Fruit fly (Drosophila melanogaster) whole organism, embryonic: ENCODE measurements around the gene CG1965.

Source experiments
- Abd-B ChIP-seq: fragments of 200-800 bp; sonication (Bioruptor generic); optimal IDR thresholded peaks from 2 replicates; lab custom pipeline; 2018; ENCODE audit warnings: missing biosample characterization, mild to moderate bottlenecking, missing genetic modification characterization, moderate library complexity
- CG10147 ChIP-seq: fragments of 200-800 bp; sonication (Bioruptor generic); optimal IDR thresholded peaks from 2 replicates; lab custom pipeline; 2019; ENCODE audit warnings: missing biosample characterization, mild to moderate bottlenecking, missing genetic modification characterization, moderate library complexity
- CG10267 ChIP-seq: fragments of 200-800 bp; sonication (Bioruptor generic); optimal IDR thresholded peaks from 2 replicates; lab custom pipeline; 2018; ENCODE audit warnings: missing biosample characterization, mild to moderate bottlenecking, missing genetic modification characterization, moderate library complexity
- CG12155 ChIP-seq: fragments of 200-800 bp; sonication (Bioruptor generic); optimal IDR thresholded peaks from 3 replicates; lab custom pipeline; 2016; ENCODE audit warnings: missing biosample characterization, missing genetic modification characterization
- CG12659 ChIP-seq: fragments of 200-800 bp; sonication (Bioruptor generic); optimal IDR thresholded peaks from 3 replicates; lab custom pipeline; 2017; ENCODE audit warnings: mild to moderate bottlenecking, missing biosample characterization, missing genetic modification reagents, missing genetic modification characterization
- CG12744 ChIP-seq: fragments of 200-800 bp; sonication (Bioruptor generic); optimal IDR thresholded peaks from 2 replicates; lab custom pipeline; 2016; ENCODE audit warnings: missing biosample characterization, missing genetic modification characterization
- CG15269 ChIP-seq: fragments of 200-800 bp; sonication (Bioruptor generic); optimal IDR thresholded peaks from 2 replicates; lab custom pipeline; 2018; ENCODE audit warnings: missing biosample characterization, mild to moderate bottlenecking, missing genetic modification characterization, moderate library complexity
- CG1647 ChIP-seq: fragments of 200-800 bp; sonication (Bioruptor generic); optimal IDR thresholded peaks from 3 replicates; lab custom pipeline; 2016; ENCODE audit warnings: missing biosample characterization, missing genetic modification characterization
- CG16815 ChIP-seq: fragments of 200-800 bp; sonication (Bioruptor generic); optimal IDR thresholded peaks from 3 replicates; lab custom pipeline; 2017; ENCODE audit warnings: missing biosample characterization, mild to moderate bottlenecking, missing genetic modification characterization
- CG18011 ChIP-seq: fragments of 200-800 bp; sonication (Bioruptor generic); optimal IDR thresholded peaks from 2 replicates; lab custom pipeline; 2017; ENCODE audit warnings: missing biosample characterization, missing genetic modification characterization, mild to moderate bottlenecking, moderate library complexity, missing genotype
- CG2116 ChIP-seq: fragments of 200-800 bp; sonication (Bioruptor generic); optimal IDR thresholded peaks from 3 replicates; lab custom pipeline; 2018; ENCODE audit warnings: missing biosample characterization, mild to moderate bottlenecking, missing genetic modification characterization
- CG33213 ChIP-seq: fragments of 200-800 bp; sonication (Bioruptor generic); optimal IDR thresholded peaks from 3 replicates; lab custom pipeline; 2016; ENCODE audit warnings: missing biosample characterization, missing genetic modification characterization
- CG33557 ChIP-seq: fragments of 200-800 bp; sonication (Bioruptor generic); optimal IDR thresholded peaks from 2 replicates; lab custom pipeline; 2019; ENCODE audit warnings: missing biosample characterization, mild to moderate bottlenecking, missing genetic modification characterization, moderate library complexity
- CG4282 ChIP-seq: fragments of 200-800 bp; sonication (Bioruptor generic); optimal IDR thresholded peaks from 2 replicates; lab custom pipeline; 2016; ENCODE audit warnings: missing biosample characterization, missing genetic modification characterization
- CG6683 ChIP-seq: fragments of 200-800 bp; sonication (Bioruptor generic); optimal IDR thresholded peaks from 2 replicates; lab custom pipeline; 2017; ENCODE audit warnings: missing biosample characterization, mild to moderate bottlenecking, missing genetic modification characterization, missing genetic modification reagents
- CG6765 ChIP-seq: fragments of 200-800 bp; sonication (Bioruptor generic); optimal IDR thresholded peaks from 3 replicates; lab custom pipeline; 2017; ENCODE audit warnings: missing biosample characterization, mild to moderate bottlenecking, missing genetic modification characterization
- CG7372 ChIP-seq: fragments of 200-800 bp; sonication (Bioruptor generic); IDR thresholded peaks from 2 replicates; pipeline ENCODE4 v1.3.6; 2022; ENCODE audit warnings: missing biosample characterization, missing genetic modification characterization
- CG7786 ChIP-seq: fragments of 200-800 bp; sonication (Bioruptor generic); optimal IDR thresholded peaks from 2 replicates; lab custom pipeline; 2016; ENCODE audit warnings: missing biosample characterization, missing genetic modification characterization
- CG7928 ChIP-seq: fragments of 200-800 bp; sonication (Bioruptor generic); optimal IDR thresholded peaks from 2 replicates; lab custom pipeline; 2017; ENCODE audit warnings: missing biosample characterization, mild to moderate bottlenecking, missing genetic modification characterization
- CG8290 ChIP-seq, 3 experiments: fragments of 200-800 bp; sonication (Bioruptor generic); optimal IDR thresholded peaks; 2 replicates each; lab custom pipeline; 2016 to 2019; ENCODE audit warnings: missing biosample characterization in 3 of 3, missing genetic modification characterization in 3 of 3, mild to moderate bottlenecking in 2 of 3, moderate library complexity in 1 of 3
- CrebB ChIP-seq: fragments of 200-800 bp; sonication (Bioruptor generic); optimal IDR thresholded peaks from 3 replicates; lab custom pipeline; 2018; ENCODE audit warnings: missing biosample characterization, mild to moderate bottlenecking, missing genetic modification characterization
- D19A ChIP-seq: fragments of 200-800 bp; optimal IDR thresholded peaks from 3 replicates; lab custom pipeline; 2019; ENCODE audit warnings: missing biosample characterization, mild to moderate bottlenecking, missing genetic modification characterization, moderate library complexity
- Ets97D ChIP-seq: fragments of 200-800 bp; sonication (Bioruptor generic); optimal IDR thresholded peaks from 3 replicates; lab custom pipeline; 2016; ENCODE audit warnings: missing biosample characterization, missing genetic modification characterization
- Fer3 ChIP-seq: fragments of 200-800 bp; sonication (Bioruptor generic); optimal IDR thresholded peaks from 2 replicates; lab custom pipeline; 2018; ENCODE audit warnings: missing biosample characterization, mild to moderate bottlenecking, missing genetic modification characterization, moderate library complexity
- HmgZ ChIP-seq: fragments of 200-800 bp; sonication (Bioruptor generic); optimal IDR thresholded peaks from 2 replicates; lab custom pipeline; 2018; ENCODE audit warnings: missing biosample characterization, mild to moderate bottlenecking, missing genetic modification characterization
- Jarid2 ChIP-seq: fragments of 200-800 bp; sonication (Bioruptor generic); optimal IDR thresholded peaks from 3 replicates; lab custom pipeline; 2017; ENCODE audit warnings: mild to moderate bottlenecking, missing biosample characterization, missing genetic modification reagents, missing genetic modification characterization
- Mad ChIP-seq: fragments of 200-800 bp; sonication (Bioruptor generic); optimal IDR thresholded peaks from 2 replicates; lab custom pipeline; 2016; ENCODE audit warnings: missing biosample characterization, missing genetic modification characterization
- Med ChIP-seq: fragments of 200-800 bp; sonication (Bioruptor generic); peaks from one replicate; lab custom pipeline; 2016; ENCODE audit warnings: missing biosample characterization, missing genetic modification characterization, mild to moderate bottlenecking, inconsistent platforms, moderate library complexity
- Nf-YC ChIP-seq: fragments of 200-800 bp; optimal IDR thresholded peaks from 3 replicates; lab custom pipeline; 2019; ENCODE audit warnings: missing biosample characterization, mild to moderate bottlenecking, missing genetic modification characterization, moderate library complexity
- NfI ChIP-seq: fragments of 200-800 bp; sonication (Bioruptor generic); optimal IDR thresholded peaks from 3 replicates; lab custom pipeline; 2018; ENCODE audit warnings: missing biosample characterization, mild to moderate bottlenecking, missing genetic modification characterization, moderate library complexity
- Oli ChIP-seq: fragments of 200-800 bp; sonication (Bioruptor generic); optimal IDR thresholded peaks from 2 replicates; lab custom pipeline; 2018; ENCODE audit warnings: missing biosample characterization, mild to moderate bottlenecking, missing genetic modification characterization, moderate library complexity
- PHDP ChIP-seq: fragments of 200-800 bp; sonication (Bioruptor generic); optimal IDR thresholded peaks from 3 replicates; lab custom pipeline; 2018; ENCODE audit warnings: missing biosample characterization, mild to moderate bottlenecking, missing genetic modification characterization, moderate library complexity
- cad ChIP-seq: fragments of >200 bp; optimal IDR thresholded peaks from 2 replicates; lab custom pipeline; 2017; ENCODE audit warnings: missing biosample characterization, missing genetic modification characterization
- chinmo ChIP-seq: fragments of 200-800 bp; sonication (Bioruptor generic); IDR thresholded peaks from 4 replicates; pipeline ENCODE4 v1.3.6; 2022; ENCODE audit warnings: missing biosample characterization, missing genetic modification characterization; ENCODE audit not compliant: partially characterized antibody
- en ChIP-seq: fragments of 200-800 bp; sonication (Bioruptor generic); optimal IDR thresholded peaks from 2 replicates; lab custom pipeline; 2016; ENCODE audit warnings: missing biosample characterization, missing genetic modification characterization
- gce ChIP-seq: fragments of 200-800 bp; sonication (Bioruptor generic); IDR thresholded peaks from 3 replicates; pipeline ENCODE4 v1.3.6; 2022; ENCODE audit warnings: missing biosample characterization, missing genetic modification characterization
- h ChIP-seq: fragments of >200 bp; optimal IDR thresholded peaks from 2 replicates; lab custom pipeline; 2017
- her ChIP-seq: fragments of 200-800 bp; sonication (Bioruptor generic); optimal IDR thresholded peaks from 2 replicates; lab custom pipeline; 2016; ENCODE audit warnings: missing biosample characterization, missing genetic modification characterization
- ind ChIP-seq: fragments of 200-800 bp; sonication (Bioruptor generic); optimal IDR thresholded peaks from 3 replicates; lab custom pipeline; 2016; ENCODE audit warnings: missing biosample characterization, missing genetic modification characterization
- lov ChIP-seq, 2 experiments: fragments of 200-800 bp in 1 of 2; fragments of >200 bp in 1 of 2; sonication (Bioruptor generic) in 1 of 2; IDR thresholded peaks in 1 of 2; optimal IDR thresholded peaks in 1 of 2; 2 replicates in 1 of 2; 3 replicates in 1 of 2; pipeline versions ENCODE4 v1.3.6 to Lab custom; 2017 to 2022; ENCODE audit warnings: missing biosample characterization in 1 of 2, missing genetic modification characterization in 1 of 2
- mam ChIP-seq: fragments of 200-800 bp; sonication (Bioruptor generic); optimal IDR thresholded peaks from 3 replicates; lab custom pipeline; 2016; ENCODE audit warnings: missing biosample characterization, missing genetic modification characterization
- nerfin-1 ChIP-seq: fragments of 200-800 bp; sonication (Bioruptor generic); optimal IDR thresholded peaks from 3 replicates; lab custom pipeline; 2019; ENCODE audit warnings: missing biosample characterization, mild to moderate bottlenecking, missing genetic modification characterization, moderate library complexity
- pros ChIP-seq: fragments of 200-800 bp; sonication (Bioruptor generic); optimal IDR thresholded peaks from 3 replicates; lab custom pipeline; 2019; ENCODE audit warnings: missing biosample characterization, mild to moderate bottlenecking, missing genetic modification characterization, moderate library complexity
- pzg ChIP-seq: fragments of 200-800 bp; sonication (Bioruptor generic); optimal IDR thresholded peaks from 3 replicates; lab custom pipeline; 2018; ENCODE audit warnings: missing biosample characterization, mild to moderate bottlenecking, missing genetic modification characterization, moderate library complexity
- run ChIP-seq: fragments of 200-800 bp; sonication (Bioruptor generic); optimal IDR thresholded peaks from 3 replicates; lab custom pipeline; 2018; ENCODE audit warnings: missing biosample characterization, mild to moderate bottlenecking, missing genetic modification characterization
- sima ChIP-seq: fragments of 200-800 bp; sonication (Bioruptor generic); optimal IDR thresholded peaks from 2 replicates; lab custom pipeline; 2016; ENCODE audit warnings: missing biosample characterization, missing genetic modification characterization
- sisA ChIP-seq: fragments of 200-800 bp; sonication (Bioruptor generic); IDR thresholded peaks from 2 replicates; pipeline ENCODE4 v1.3.6; 2022; ENCODE audit warnings: missing biosample characterization, missing genetic modification characterization
- sug ChIP-seq: fragments of 200-800 bp; optimal IDR thresholded peaks from 2 replicates; lab custom pipeline; 2019; ENCODE audit warnings: missing biosample characterization, mild to moderate bottlenecking, missing genetic modification characterization, moderate library complexity

Gene CG1965

DNA sequence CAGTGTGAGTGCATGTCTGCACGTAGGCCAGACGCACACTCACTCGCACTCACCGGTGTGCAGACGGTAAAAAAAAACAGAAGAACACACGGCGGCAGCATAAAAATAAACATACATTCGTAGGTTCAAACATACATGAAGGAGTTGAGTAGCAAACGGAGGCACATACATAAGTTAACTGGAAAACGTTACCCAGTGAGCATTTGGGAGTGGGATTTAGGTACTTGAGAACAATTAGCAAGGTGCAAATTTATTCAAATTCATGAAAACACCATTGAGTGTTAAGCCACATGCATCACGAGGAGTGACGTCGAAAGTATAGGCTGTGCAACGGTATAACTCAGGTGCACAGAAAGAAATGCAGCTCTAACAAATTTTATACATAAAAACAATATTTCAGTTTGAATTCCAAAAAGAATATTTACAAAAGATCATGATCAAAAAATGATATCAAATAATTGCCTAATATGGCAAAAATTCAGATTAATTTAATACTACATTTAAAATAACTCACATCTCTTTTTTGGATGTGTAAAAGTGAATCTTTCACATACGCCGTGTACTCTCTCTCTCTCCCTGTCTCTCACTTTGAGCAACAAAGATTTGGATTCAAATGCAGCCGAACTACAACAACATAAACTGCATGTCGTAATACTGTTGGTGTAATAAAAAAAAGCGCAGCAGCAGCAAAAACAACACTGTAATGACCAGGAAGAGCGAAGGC is 41.5 kb downstream of the CG1965 start (continued):
- TF ChIP-seq CG1647 (GFP tag; lab: Kevin White, UChicago), result peak; percentile 82
- TF ChIP-seq CG12155 (GFP tag; lab: Kevin White, UChicago), result peak; percentile 87
- peak; percentile 97 for TF ChIP-seq nerfin-1 (tag; lab: Kevin White, UChicago)
- TF ChIP-seq sug, result peak; percentile 57
- TF ChIP-seq CG33557, result peak; percentile 99
- TF ChIP-seq CG10147 (GFP tag; lab: Kevin White, UChicago), result peak; percentile 72
- peak; percentile 96 for TF ChIP-seq D19A (tag; lab: Kevin White, UChicago)
- peak; percentile 74 for TF ChIP-seq pros
- peak; percentile 49 for TF ChIP-seq CG18011 (GFP tag; lab: Kevin White, UChicago)
- peak; percentile 95 for TF ChIP-seq CG10267
- TF ChIP-seq h (lab: Kevin White, UChicago), result no peak
- no peak for TF ChIP-seq CG6765 (GFP tag; lab: Kevin White, UChicago)
- no peak for TF ChIP-seq CG7372 (GFP tag; lab: Robert Waterston, UW)
- peak; percentile 85 for TF ChIP-seq CG33213
- TF ChIP-seq Jarid2 (GFP tag; lab: Kevin White, UChicago), result peak; percentile 70
- TF ChIP-seq HmgZ, result peak; percentile 84
- TF ChIP-seq Mad, result peak; percentile 90
- peak; percentile 80 for TF ChIP-seq NfI
- peak; percentile 66 for TF ChIP-seq Ets97D
- TF ChIP-seq cad (GFP tag; lab: Kevin White, UChicago), result no peak
- peak; percentile 11 for TF ChIP-seq CG7928 (GFP tag; lab: Kevin White, UChicago)
- TF ChIP-seq chinmo (GFP tag; lab: Robert Waterston, UW), result no peak
- TF ChIP-seq en, result peak; percentile 88
- TF ChIP-seq CG4282 (GFP tag; lab: Kevin White, UChicago), result peak; percentile 61
- TF ChIP-seq PHDP (tag; lab: Kevin White, UChicago), result peak; percentile 95
- peak; percentile 87 for TF ChIP-seq ind
- TF ChIP-seq CG8290 (GFP tag; optimal IDR thresholded peaks at IDR 0.05; lab: Kevin White, UChicago), result peak; percentile 95
- peak; percentile 50 to 91 for TF ChIP-seq CG8290 (tag; optimal IDR thresholded peaks at IDR 0.05; lab: Kevin White, UChicago)
- peak; percentile 38 for TF ChIP-seq her (GFP tag; lab: Kevin White, UChicago)
- peak; percentile 90 for TF ChIP-seq CrebB (tag; lab: Kevin White, UChicago)
- TF ChIP-seq mam (GFP tag; lab: Kevin White, UChicago), result peak; percentile 63
- TF ChIP-seq Nf-YC, result peak; percentile 65
- TF ChIP-seq Fer3 (tag; lab: Kevin White, UChicago), result peak; percentile 88
- no peak for TF ChIP-seq gce (GFP tag; lab: Robert Waterston, UW)
- peak; percentile 82 for TF ChIP-seq run (tag; lab: Kevin White, UChicago)
- TF ChIP-seq Med (GFP tag; lab: Kevin White, UChicago), result peak; percentile 91
- TF ChIP-seq sisA, result no peak
- TF ChIP-seq Abd-B (GFP tag; lab: Kevin White, UChicago), result peak; percentile 92
- TF ChIP-seq sima, result peak; percentile 67
- no peak for TF ChIP-seq pzg (GFP tag; lab: Kevin White, UChicago)
- TF ChIP-seq CG12744 (GFP tag; lab: Kevin White, UChicago), result peak; percentile 82
- TF ChIP-seq CG15269 (tag; lab: Kevin White, UChicago), result peak; percentile 91
- TF ChIP-seq lov (optimal IDR thresholded peaks at IDR 0.05; lab: Kevin White, UChicago), result no peak
- no peak for TF ChIP-seq lov (GFP tag; IDR thresholded peaks at IDR 0.05; lab: Robert Waterston, UW)
- TF ChIP-seq CG16815, result peak; percentile 92
- peak; percentile 97 for TF ChIP-seq Oli
- TF ChIP-seq CG6683 (GFP tag; lab: Kevin White, UChicago), result peak; percentile 63
- TF ChIP-seq CG7786 (GFP tag; lab: Kevin White, UChicago), result peak; percentile 83
- TF ChIP-seq CG12659 (GFP tag; lab: Kevin White, UChicago), result peak; percentile 93
- TF ChIP-seq CG2116, result peak; percentile 74
